Worm (Caenorhabditis elegans): Measurements from ENCODE around the gene Y51A2D.13.
A peak's percentile ranks its signal among the peaks of the same experiment; 100 is the strongest.

The Y51A2D.13 gene

DNA sequence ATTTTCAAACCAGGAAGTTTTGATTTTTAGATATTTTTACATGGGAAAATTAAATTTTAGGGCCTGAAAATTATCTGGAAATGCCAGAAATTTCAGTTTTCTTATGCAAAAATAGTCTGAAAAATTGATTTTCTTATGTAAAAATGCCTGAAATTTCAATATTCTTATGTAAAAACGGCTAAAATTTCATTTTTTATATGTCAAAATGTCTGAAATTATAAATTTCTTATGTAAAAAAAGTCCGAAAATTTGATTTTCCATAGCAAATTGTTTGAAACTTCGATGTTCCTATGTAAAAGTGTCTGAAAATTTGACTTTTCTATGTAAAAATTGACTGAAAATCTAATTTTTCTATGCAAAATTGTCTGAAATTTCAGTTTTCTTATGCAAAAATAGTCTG lies at the start of gene Y51A2D.13:
Gene Y51A2D.13 (minus strand): TSS at position 101 of the 400 bp plus-strand sequence.
- TF ChIP-seq lin-13 (GFP tag; optimal IDR thresholded peaks at IDR 0.05) (no peak), F13H6.1 (tag; optimal IDR thresholded peaks at IDR 0.05) (no peak), peb-1 (tag; optimal IDR thresholded peaks at IDR 0.05) (no peak)

DNA sequence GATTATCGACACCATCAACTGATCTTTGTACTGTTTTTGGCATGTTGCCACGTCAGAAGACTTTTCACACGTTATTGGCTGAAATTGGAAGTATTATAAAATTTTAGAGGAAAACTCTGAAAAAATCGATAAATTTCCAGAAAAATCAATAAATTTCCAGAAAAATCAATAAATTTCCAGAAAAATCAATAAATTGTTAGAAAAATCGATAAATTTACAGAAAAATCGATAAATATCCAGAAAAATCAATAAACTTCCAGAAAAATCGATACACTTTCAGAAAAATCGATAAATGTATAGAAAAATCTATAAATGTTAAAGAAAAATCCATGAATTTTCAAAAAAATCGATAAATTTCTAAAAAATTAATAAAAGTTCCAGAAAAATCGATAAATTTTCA lies 49.3 kb upstream of the Y51A2D.13 start:
- TF ChIP-seq unc-39 (tag; optimal IDR thresholded peaks at IDR 0.05) (no peak), nhr-12 (tag; optimal IDR thresholded peaks at IDR 0.05) (no peak), sem-4 (tag; optimal IDR thresholded peaks at IDR 0.05) (no peak), unc-55 (GFP tag; optimal IDR thresholded peaks at IDR 0.05) (no peak), nhr-21 (tag; optimal IDR thresholded peaks at IDR 0.05) (no peak), sma-9 (GFP tag; optimal IDR thresholded peaks at IDR 0.05) (no peak), sma-9 (tag; optimal IDR thresholded peaks at IDR 0.05) (no peak), C34F6.9 (tag; optimal IDR thresholded peaks at IDR 0.05) (no peak), lsy-2 (tag; optimal IDR thresholded peaks at IDR 0.05) (no peak), peb-1 (tag; optimal IDR thresholded peaks at IDR 0.05) (no peak), nhr-11 (tag; optimal IDR thresholded peaks at IDR 0.05) (no peak), Y55F3AM.14 (GFP tag; optimal IDR thresholded peaks at IDR 0.05) (no peak), mdl-1 (tag; optimal IDR thresholded peaks at IDR 0.05) (no peak), ceh-16 (tag; optimal IDR thresholded peaks at IDR 0.05) (no peak)

DNA sequence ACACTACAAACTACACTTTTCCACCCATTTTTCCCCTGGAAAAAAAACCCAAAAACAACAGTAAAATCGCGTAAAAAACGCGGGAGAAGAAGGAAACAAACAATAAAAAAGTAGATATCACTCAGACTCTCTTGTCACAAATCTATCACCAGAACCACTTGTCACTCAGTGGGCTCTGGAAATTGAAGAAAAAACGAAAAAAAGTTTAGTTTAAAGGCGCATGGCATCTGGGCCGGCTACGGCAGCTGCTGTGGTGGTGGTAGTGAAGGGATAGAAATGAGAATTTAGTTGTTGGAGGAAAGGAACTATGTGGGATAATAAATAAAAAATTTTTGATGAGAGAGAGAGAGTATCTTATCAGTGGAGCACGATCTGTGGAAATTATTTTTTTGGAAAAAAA lies 47.9 kb upstream of the Y51A2D.13 start:
- TF ChIP-seq C34F6.9 (tag; optimal IDR thresholded peaks at IDR 0.05) (peak; percentile 23), elt-1 (tag; optimal IDR thresholded peaks at IDR 0.05) (no peak)

DNA sequence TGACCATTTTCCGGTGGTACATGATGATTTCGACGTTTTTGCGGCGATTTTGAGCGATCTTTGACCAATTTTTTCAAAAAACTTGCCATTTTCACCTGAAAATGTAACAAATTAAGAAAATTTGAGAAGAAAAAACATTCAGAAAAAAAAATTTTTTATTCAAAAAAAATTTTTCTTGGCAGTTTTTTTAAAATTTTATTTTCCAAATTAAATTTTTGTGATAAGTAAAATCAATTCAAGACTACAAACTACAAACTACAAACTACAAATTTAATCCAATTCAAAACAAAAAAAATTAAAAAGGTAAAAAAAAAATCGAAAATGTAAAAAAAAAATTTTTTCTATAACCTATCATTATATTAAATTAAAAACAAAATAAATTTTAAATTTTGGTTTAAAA lies 47.2 kb upstream of the Y51A2D.13 start, which contains the start of gene Y69H2.15:
Gene Y69H2.15 (minus strand): TSS at position 101 of the 400 bp plus-strand sequence.
- TF ChIP-seq lsy-2 (tag; optimal IDR thresholded peaks at IDR 0.05) (no peak), mbf-1 (tag; optimal IDR thresholded peaks at IDR 0.05) (no peak), ztf-1 (GFP tag; conservative IDR thresholded peaks at IDR 0.05) (no peak), sem-4 (tag; optimal IDR thresholded peaks at IDR 0.05) (no peak), nhr-23 (tag; optimal IDR thresholded peaks at IDR 0.05) (no peak), gmeb-1 (tag; optimal IDR thresholded peaks at IDR 0.05) (no peak), snpc-4 (tag; optimal IDR thresholded peaks at IDR 0.05) (no peak), elt-1 (tag; optimal IDR thresholded peaks at IDR 0.05) (no peak), nhr-10 (tag; optimal IDR thresholded peaks at IDR 0.05) (no peak), ZK546.5 (tag; optimal IDR thresholded peaks at IDR 0.05) (no peak), mab-5 (tag; optimal IDR thresholded peaks at IDR 0.05) (no peak), egl-27 (tag; optimal IDR thresholded peaks at IDR 0.05) (no peak), nhr-237 (tag; optimal IDR thresholded peaks at IDR 0.05) (no peak), mdl-1 (tag; optimal IDR thresholded peaks at IDR 0.05) (no peak)

ce11 chrV:18622462-18622861 lies 42.9 kb upstream of the Y51A2D.13 start, which contains the start of gene Y69H2.1:
TSS of gene Y69H2.1 (minus strand) at chrV:18622562.
- no peak for TF ChIP-seq ceh-82 (tag; optimal IDR thresholded peaks at IDR 0.05)
- TF ChIP-seq F13H6.1 (tag; optimal IDR thresholded peaks at IDR 0.05): no peak
- no peak for TF ChIP-seq unc-39 (tag; optimal IDR thresholded peaks at IDR 0.05)
- no peak for TF ChIP-seq gmeb-1 (tag; optimal IDR thresholded peaks at IDR 0.05)
- no peak for TF ChIP-seq sem-4 (tag; optimal IDR thresholded peaks at IDR 0.05)
- TF ChIP-seq nhr-6 (tag; optimal IDR thresholded peaks at IDR 0.05): no peak
- no peak for TF ChIP-seq egl-27 (tag; optimal IDR thresholded peaks at IDR 0.05)

ce11 chrV:18616287-18616686 lies 36.7 kb upstream of the Y51A2D.13 start, which contains the start of gene nhr-70:
TSS of gene nhr-70 (plus strand) at chrV:18616587.
- TF ChIP-seq dmd-4 (tag; optimal IDR thresholded peaks at IDR 0.05) (no peak), lin-39 (tag; optimal IDR thresholded peaks at IDR 0.05) (no peak), nhr-6 (tag; optimal IDR thresholded peaks at IDR 0.05) (no peak), alr-1 (tag; optimal IDR thresholded peaks at IDR 0.05) (no peak), lin-13 (GFP tag; optimal IDR thresholded peaks at IDR 0.05) (no peak), nhr-237 (tag; optimal IDR thresholded peaks at IDR 0.05) (no peak), lsy-2 (tag; optimal IDR thresholded peaks at IDR 0.05) (no peak), ztf-1 (GFP tag; conservative IDR thresholded peaks at IDR 0.05) (no peak), ceh-82 (tag; optimal IDR thresholded peaks at IDR 0.05) (no peak), nhr-77 (tag; optimal IDR thresholded peaks at IDR 0.05) (no peak), sma-9 (GFP tag; optimal IDR thresholded peaks at IDR 0.05) (no peak), sma-9 (tag; optimal IDR thresholded peaks at IDR 0.05) (no peak), ama-1 (optimal IDR thresholded peaks at IDR 0.05) (no peak), fos-1 (tag; optimal IDR thresholded peaks at IDR 0.05) (no peak), lin-11 (tag; optimal IDR thresholded peaks at IDR 0.05) (no peak)

Measured in whole organism, L2 larva.